Fruit fly (Drosophila melanogaster): ENCODE measurements around the gene aph-1.

dm6 chr2L:2755323-2755695, 10.7 kb upstream of the aph-1 start:
- TF ChIP-seq Vsx2 (GFP tag; optimal IDR thresholded peaks at IDR 0.05; ENCODE audit: partially characterized antibody) (no peak), Hr78 (GFP tag; optimal IDR thresholded peaks at IDR 0.05) (no peak), rgr (GFP tag; optimal IDR thresholded peaks at IDR 0.05) (no peak), Jra (GFP tag; optimal IDR thresholded peaks at IDR 0.05) (no peak), CG9705 (GFP tag; optimal IDR thresholded peaks at IDR 0.05) (no peak)

Data from whole organism, wandering third instar larva.